Fruit fly (Drosophila melanogaster) whole organism, pupa: ENCODE results near the gene CG42542.

Source experiments
- EcR ChIP-seq: fragments of 200-800 bp; sonication (Bioruptor generic); optimal IDR thresholded peaks from 3 replicates; lab custom pipeline; 2019; ENCODE audit warnings: missing biosample characterization, missing genetic modification characterization, mild to moderate bottlenecking, moderate library complexity, missing genetic modification reagents
- gl ChIP-seq: fragments of 200-800 bp; sonication (Bioruptor generic); optimal IDR thresholded peaks from 2 replicates; lab custom pipeline; 2018; ENCODE audit warnings: missing biosample characterization, mild to moderate bottlenecking, missing genetic modification characterization

DNA sequence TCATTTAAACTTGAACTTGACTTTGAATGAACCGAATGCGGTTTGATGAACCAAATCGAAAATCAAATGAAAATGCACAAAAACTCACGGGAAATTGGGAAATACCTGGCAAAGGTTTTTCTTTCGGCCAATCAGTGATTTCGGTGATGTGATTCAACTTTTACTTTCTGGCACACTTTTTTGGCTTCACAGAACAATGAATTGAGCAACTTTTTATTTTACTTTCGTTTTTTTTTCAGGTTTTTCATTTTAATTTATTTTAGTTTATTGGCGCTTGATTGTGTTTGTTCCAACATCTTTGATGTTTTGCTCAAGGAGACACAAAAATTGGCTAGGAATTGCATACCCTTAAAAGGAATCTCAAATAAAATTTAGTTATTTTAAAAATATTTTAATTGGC lies 14.9 kb upstream of the CG42542 start, which contains the start of gene Mf:
- TF ChIP-seq EcR (GFP tag; lab: Kevin White, UChicago) (no peak), gl (tag; lab: Kevin White, UChicago) (no peak)
